Worm (Caenorhabditis elegans): ENCODE data around the gene daf-37.
A peak's percentile ranks its signal among the peaks of the same experiment; 100 is the strongest.

The daf-37 gene

DNA sequence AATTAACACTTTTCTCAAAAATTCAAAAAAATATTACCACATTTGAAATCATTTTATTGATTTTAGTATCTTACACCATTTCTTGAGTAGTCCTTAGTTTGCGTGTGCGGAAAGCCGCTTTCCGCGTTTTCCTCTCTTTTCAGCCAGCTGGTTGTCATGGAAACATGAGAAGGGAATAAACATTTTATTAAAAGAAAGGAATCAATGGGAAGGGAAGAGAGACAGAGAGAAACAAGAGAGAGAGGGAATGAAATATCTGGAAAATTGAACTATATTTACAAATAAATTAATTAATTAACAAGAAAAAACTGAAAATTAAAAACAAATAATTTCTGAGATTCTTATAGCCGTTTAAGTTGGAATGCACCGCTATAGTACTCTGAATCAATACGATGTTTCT, 11.3 kb upstream of the daf-37 start, which contains the start of gene mks-2:
mks-2 (minus strand) TSS at position 101 of the 400 bp plus-strand sequence.
- TF ChIP-seq drap-1 (GFP tag; optimal IDR thresholded peaks at IDR 0.05) = no peak
- no peak for TF ChIP-seq elt-1 (tag; optimal IDR thresholded peaks at IDR 0.05; ENCODE audit: borderline replicate concordance, insufficient read depth)
- TF ChIP-seq elt-3 (tag; optimal IDR thresholded peaks at IDR 0.05) = no peak
- no peak for TF ChIP-seq unc-120 (tag; optimal IDR thresholded peaks at IDR 0.05; ENCODE audit: poor library complexity, severe bottlenecking)
- no peak for TF ChIP-seq pha-4 (tag; optimal IDR thresholded peaks at IDR 0.05)
- no peak for TF ChIP-seq snpc-4 (tag; optimal IDR thresholded peaks at IDR 0.05)
- TF ChIP-seq ham-2 (GFP tag; optimal IDR thresholded peaks at IDR 0.05) = no peak

- TF ChIP-seq blmp-1 (tag; optimal IDR thresholded peaks at IDR 0.05) = no peak
Observed at ce11 chrII:6207252-6207651, 764 bp downstream of the daf-37 start.

DNA sequence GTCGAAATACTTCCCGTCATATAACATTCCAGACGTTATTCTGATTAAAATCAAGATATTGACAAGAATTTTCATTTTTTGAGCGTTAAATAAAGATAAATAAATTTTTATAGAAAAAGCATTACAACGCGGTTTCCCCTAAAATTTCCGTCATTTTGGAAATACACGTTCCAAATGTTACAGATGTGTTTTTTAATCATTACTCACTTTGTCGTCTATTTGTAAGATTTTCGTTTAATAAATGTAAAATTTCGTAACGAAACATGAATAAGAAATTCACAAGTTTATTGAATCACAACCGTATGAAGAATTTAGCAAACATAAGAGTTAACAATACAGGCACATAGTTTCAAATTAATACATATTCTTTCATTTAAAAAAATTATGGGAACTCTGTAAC, 5.1 kb downstream of the daf-37 start, which contains the start of gene C30B5.17:
C30B5.17 (minus strand) TSS at position 101 of the 400 bp plus-strand sequence.
- TF ChIP-seq nhr-12 (tag; optimal IDR thresholded peaks at IDR 0.05) (no peak), flh-1 (GFP tag; optimal IDR thresholded peaks at IDR 0.05) (no peak), ces-1 (GFP tag; optimal IDR thresholded peaks at IDR 0.05) (no peak), unc-62 (GFP tag; optimal IDR thresholded peaks at IDR 0.05) (no peak), lsy-2 (tag; optimal IDR thresholded peaks at IDR 0.05) (no peak), elt-1 (tag; optimal IDR thresholded peaks at IDR 0.05; ENCODE audit: borderline replicate concordance, insufficient read depth) (no peak), ztf-11 (tag; optimal IDR thresholded peaks at IDR 0.05) (no peak), mab-5 (tag; optimal IDR thresholded peaks at IDR 0.05) (no peak), unc-120 (tag; optimal IDR thresholded peaks at IDR 0.05; ENCODE audit: poor library complexity, severe bottlenecking) (no peak), nhr-76 (tag; optimal IDR thresholded peaks at IDR 0.05) (no peak)

DNA sequence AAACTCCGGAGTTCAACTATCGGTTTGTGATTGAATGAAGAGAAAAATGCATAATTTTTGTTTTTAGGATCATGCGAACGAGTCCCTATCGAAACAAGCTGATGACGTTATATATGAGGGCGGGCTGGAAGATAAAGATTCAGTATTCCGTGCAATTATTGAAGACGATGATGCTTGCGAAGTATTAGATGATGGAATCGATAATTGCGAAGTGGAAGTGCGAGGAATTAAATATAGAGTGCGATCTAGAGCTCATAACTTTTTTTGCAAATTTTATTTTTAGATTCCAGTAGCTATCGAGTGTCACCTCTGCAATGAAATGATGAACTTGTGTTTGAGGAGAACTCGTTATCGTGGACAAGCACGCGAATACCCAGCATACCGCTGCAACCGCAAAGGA, 9.0 kb downstream of the daf-37 start:
- TF ChIP-seq ztf-11 (tag; optimal IDR thresholded peaks at IDR 0.05) (no peak), snpc-4 (tag; optimal IDR thresholded peaks at IDR 0.05) (no peak), drap-1 (GFP tag; optimal IDR thresholded peaks at IDR 0.05) (no peak), nhr-12 (tag; optimal IDR thresholded peaks at IDR 0.05) (no peak), cnd-1 (tag; optimal IDR thresholded peaks at IDR 0.05) (no peak), flh-1 (GFP tag; optimal IDR thresholded peaks at IDR 0.05) (no peak), mep-1 (tag; optimal IDR thresholded peaks at IDR 0.05) (no peak), zip-8 (tag; optimal IDR thresholded peaks at IDR 0.05) (no peak), bed-3 (GFP tag; optimal IDR thresholded peaks at IDR 0.05) (no peak), nhr-237 (tag; optimal IDR thresholded peaks at IDR 0.05) (no peak), blmp-1 (tag; optimal IDR thresholded peaks at IDR 0.05) (no peak), lin-13 (tag; optimal IDR thresholded peaks at IDR 0.05) (no peak), ceh-83 (GFP tag; optimal IDR thresholded peaks at IDR 0.05) (no peak), ham-2 (GFP tag; optimal IDR thresholded peaks at IDR 0.05) (no peak), sem-2 (GFP tag; optimal IDR thresholded peaks at IDR 0.05) (no peak)

DNA sequence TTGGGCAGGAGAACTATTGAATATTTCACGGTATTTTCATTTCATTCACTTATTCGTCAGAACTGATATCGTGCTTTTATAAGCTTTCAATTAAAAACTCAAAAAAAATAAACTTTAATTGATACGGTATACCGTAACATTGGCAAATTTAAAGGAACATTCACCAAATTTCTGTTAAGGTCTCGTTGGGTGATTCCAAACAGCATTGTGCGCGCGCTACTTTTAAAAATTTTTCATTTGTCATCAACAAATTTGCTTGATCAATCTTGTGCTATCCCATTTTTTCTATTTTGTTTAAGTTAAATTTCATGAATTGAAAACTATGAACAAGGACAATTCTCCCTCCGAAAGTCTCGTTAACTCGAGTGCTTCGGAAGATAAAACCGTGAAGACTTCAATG, 9.5 kb downstream of the daf-37 start, which contains the start of gene szy-4:
szy-4 (plus strand) TSS at position 229 of the 400 bp plus-strand sequence.
- TF ChIP-seq elt-1 (tag; optimal IDR thresholded peaks at IDR 0.05; ENCODE audit: borderline replicate concordance, insufficient read depth) (no peak), zip-8 (tag; optimal IDR thresholded peaks at IDR 0.05) (no peak), lin-32 (GFP tag; optimal IDR thresholded peaks at IDR 0.05) (no peak)

DNA sequence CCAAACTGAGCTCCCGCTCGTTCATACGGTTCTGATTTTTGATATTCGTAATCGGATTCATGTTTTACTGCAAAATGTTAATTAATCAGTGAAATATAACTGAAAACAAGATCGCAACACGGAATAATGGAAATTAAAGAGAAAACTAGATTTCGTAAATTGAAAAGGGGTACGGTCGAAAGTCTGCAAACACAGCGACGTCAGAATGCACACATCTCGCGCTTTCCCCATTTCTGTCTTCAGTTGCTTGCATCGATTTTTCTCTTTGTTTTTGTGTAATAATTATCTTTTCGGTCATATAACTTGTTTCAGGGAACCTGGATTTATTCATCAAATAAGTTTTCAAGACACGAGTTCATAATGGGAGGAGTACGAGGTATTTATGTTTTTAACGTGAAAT, 11.1 kb downstream of the daf-37 start, which contains the start of the genes rbmx-2 and C30B5.2:
rbmx-2 (minus strand) TSS at position 74 of the 400 bp plus-strand sequence.
C30B5.2 (plus strand) TSS at position 306 of the 400 bp plus-strand sequence.
- TF ChIP-seq ceh-83 (GFP tag; optimal IDR thresholded peaks at IDR 0.05) (no peak), lsy-2 (tag; optimal IDR thresholded peaks at IDR 0.05) (peak; percentile 90), flh-1 (GFP tag; optimal IDR thresholded peaks at IDR 0.05) (no peak), nhr-76 (tag; optimal IDR thresholded peaks at IDR 0.05) (no peak), mep-1 (tag; optimal IDR thresholded peaks at IDR 0.05) (peak; percentile 53), unc-120 (tag; optimal IDR thresholded peaks at IDR 0.05; ENCODE audit: poor library complexity, severe bottlenecking) (peak; percentile 73), ces-1 (GFP tag; optimal IDR thresholded peaks at IDR 0.05) (peak; percentile 78)

ce11 chrII:6192484-6192883, 15.5 kb downstream of the daf-37 start, which contains the start of gene cpb-2:
Gene cpb-2 (plus strand): TSS chrII:6192784.
- TF ChIP-seq zip-8 (tag; optimal IDR thresholded peaks at IDR 0.05) (no peak), ham-2 (GFP tag; optimal IDR thresholded peaks at IDR 0.05) (no peak)

Data from whole organism, mixed stage, embryonic.